Worm (Caenorhabditis elegans): ENCODE measurements around the gene C31E10.5.

C31E10.5 gene

DNA sequence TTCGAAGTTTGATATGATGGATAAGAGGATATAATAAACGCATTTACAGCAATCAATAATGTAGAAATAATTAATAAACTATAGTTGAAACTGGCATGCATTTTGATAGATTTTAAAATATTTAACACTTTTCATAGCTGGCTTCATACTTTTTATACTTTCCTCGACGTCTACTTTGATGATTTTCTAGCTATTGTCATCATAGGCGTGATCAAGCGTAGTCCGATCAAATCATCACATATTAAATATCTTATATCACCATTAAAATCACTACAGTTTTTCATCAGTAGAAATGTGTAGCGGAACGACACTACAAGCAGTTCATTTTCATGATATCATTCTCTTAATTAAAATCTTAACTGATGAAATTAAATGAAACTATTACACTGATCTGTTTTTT is 19.7 kb upstream of the C31E10.5 start, which contains the start of gene C04C11.25:
Gene C04C11.25 (minus strand): TSS at position 101 of the 400 bp plus-strand sequence.
- TF ChIP-seq unc-39 (tag; optimal IDR thresholded peaks at IDR 0.05) (no peak), unc-62 (GFP tag; optimal IDR thresholded peaks at IDR 0.05) (no peak), mep-1 (tag; optimal IDR thresholded peaks at IDR 0.05) (no peak), nhr-2 (tag; optimal IDR thresholded peaks at IDR 0.05) (no peak), hlh-1 (tag; optimal IDR thresholded peaks at IDR 0.05) (no peak), bed-3 (GFP tag; optimal IDR thresholded peaks at IDR 0.05) (no peak), nhr-76 (tag; optimal IDR thresholded peaks at IDR 0.05) (no peak), sem-2 (GFP tag; optimal IDR thresholded peaks at IDR 0.05) (no peak), ztf-11 (tag; optimal IDR thresholded peaks at IDR 0.05) (no peak), elt-1 (tag; optimal IDR thresholded peaks at IDR 0.05; ENCODE audit: borderline replicate concordance, insufficient read depth) (no peak), nhr-12 (tag; optimal IDR thresholded peaks at IDR 0.05) (no peak), ham-2 (GFP tag; optimal IDR thresholded peaks at IDR 0.05) (no peak), snpc-4 (tag; optimal IDR thresholded peaks at IDR 0.05) (no peak), nhr-28 (tag; optimal IDR thresholded peaks at IDR 0.05) (no peak), ceh-43 (GFP tag; optimal IDR thresholded peaks at IDR 0.05) (no peak), tbx-8 (GFP tag; optimal IDR thresholded peaks at IDR 0.05) (no peak), mab-5 (tag; optimal IDR thresholded peaks at IDR 0.05) (no peak), drap-1 (GFP tag; optimal IDR thresholded peaks at IDR 0.05) (no peak), lsy-2 (tag; optimal IDR thresholded peaks at IDR 0.05) (no peak)

ce11 chrX:14012417-14012816 is 16.8 kb upstream of the C31E10.5 start, which contains the start of gene tbc-19:
tbc-19 (minus strand) TSS chrX:14012517.
- TF ChIP-seq nhr-237 (tag; optimal IDR thresholded peaks at IDR 0.05), result no peak
- no peak for TF ChIP-seq unc-120 (tag; optimal IDR thresholded peaks at IDR 0.05; ENCODE audit: poor library complexity, severe bottlenecking)
- no peak for TF ChIP-seq nhr-2 (tag; optimal IDR thresholded peaks at IDR 0.05)
- no peak for TF ChIP-seq elt-3 (tag; optimal IDR thresholded peaks at IDR 0.05)
- no peak for TF ChIP-seq ceh-83 (GFP tag; optimal IDR thresholded peaks at IDR 0.05)

DNA sequence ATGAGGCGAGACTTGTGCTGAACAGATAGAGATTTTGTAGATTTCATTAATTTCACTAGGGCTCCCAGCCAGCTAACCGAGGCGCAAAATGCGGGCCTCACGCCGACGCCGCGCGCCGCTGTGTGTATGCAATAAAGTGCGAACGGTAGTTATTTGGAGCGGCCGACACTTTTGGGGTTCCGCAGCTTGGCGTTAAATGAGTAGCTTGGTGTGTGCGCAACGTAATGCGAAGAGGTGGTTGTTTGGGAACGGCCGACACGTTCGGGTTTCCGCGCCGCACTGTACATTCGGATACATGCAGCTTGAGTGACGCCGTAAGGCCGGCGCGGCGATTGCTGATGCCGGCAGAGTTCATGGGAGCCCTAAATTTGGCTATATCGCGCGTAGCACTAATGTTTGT is 12.5 kb upstream of the C31E10.5 start:
- no peak for TF ChIP-seq mls-2 (tag; optimal IDR thresholded peaks at IDR 0.05)
- no peak for TF ChIP-seq bed-3 (GFP tag; optimal IDR thresholded peaks at IDR 0.05)
- no peak for TF ChIP-seq pha-4 (tag; optimal IDR thresholded peaks at IDR 0.05)
- TF ChIP-seq lsy-2 (tag; optimal IDR thresholded peaks at IDR 0.05), result no peak
- TF ChIP-seq zip-8 (tag; optimal IDR thresholded peaks at IDR 0.05), result no peak
- no peak for TF ChIP-seq M03D4.4 (tag; optimal IDR thresholded peaks at IDR 0.05)
- TF ChIP-seq elt-3 (tag; optimal IDR thresholded peaks at IDR 0.05), result no peak
- TF ChIP-seq lin-32 (GFP tag; optimal IDR thresholded peaks at IDR 0.05), result no peak
- TF ChIP-seq ceh-39 (tag; optimal IDR thresholded peaks at IDR 0.05), result no peak
- TF ChIP-seq ztf-11 (tag; optimal IDR thresholded peaks at IDR 0.05), result no peak
- no peak for TF ChIP-seq hlh-1 (tag; optimal IDR thresholded peaks at IDR 0.05)
- no peak for TF ChIP-seq nhr-2 (tag; optimal IDR thresholded peaks at IDR 0.05)
- TF ChIP-seq nhr-76 (tag; optimal IDR thresholded peaks at IDR 0.05), result no peak
- no peak for TF ChIP-seq lin-13 (tag; optimal IDR thresholded peaks at IDR 0.05)
- TF ChIP-seq unc-39 (tag; optimal IDR thresholded peaks at IDR 0.05), result no peak
- TF ChIP-seq mab-5 (tag; optimal IDR thresholded peaks at IDR 0.05), result no peak
- no peak for TF ChIP-seq ceh-43 (GFP tag; optimal IDR thresholded peaks at IDR 0.05)
- no peak for TF ChIP-seq ham-2 (GFP tag; optimal IDR thresholded peaks at IDR 0.05)
- no peak for TF ChIP-seq drap-1 (GFP tag; optimal IDR thresholded peaks at IDR 0.05)
- TF ChIP-seq elt-1 (tag; optimal IDR thresholded peaks at IDR 0.05; ENCODE audit: borderline replicate concordance, insufficient read depth), result no peak

DNA sequence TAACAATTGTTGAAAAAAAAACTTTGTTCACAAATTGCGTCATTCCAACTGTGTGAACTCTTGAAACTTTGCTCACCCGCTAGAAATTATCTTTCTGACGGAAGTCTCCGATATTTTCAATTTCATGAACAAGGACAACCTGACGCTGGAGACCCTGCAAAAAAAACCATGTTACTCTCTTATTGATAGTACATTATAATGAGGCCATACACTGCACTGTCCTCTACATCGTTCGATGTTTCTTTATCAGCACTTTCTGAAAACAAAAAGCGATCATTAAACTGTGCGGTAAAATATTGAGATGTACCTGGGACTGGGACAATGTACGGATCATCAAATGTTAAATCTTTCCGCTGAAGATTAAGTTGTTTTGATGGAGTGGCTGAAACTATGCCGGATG is 7.9 kb upstream of the C31E10.5 start:
- TF ChIP-seq ztf-11 (tag; optimal IDR thresholded peaks at IDR 0.05) (no peak), mab-5 (tag; optimal IDR thresholded peaks at IDR 0.05) (no peak), nhr-237 (tag; optimal IDR thresholded peaks at IDR 0.05) (no peak), pha-4 (tag; optimal IDR thresholded peaks at IDR 0.05) (no peak), flh-1 (GFP tag; optimal IDR thresholded peaks at IDR 0.05) (no peak), lsy-2 (tag; optimal IDR thresholded peaks at IDR 0.05) (no peak), zip-8 (tag; optimal IDR thresholded peaks at IDR 0.05) (no peak)

- TF ChIP-seq hlh-1 (tag; optimal IDR thresholded peaks at IDR 0.05), result no peak
Observed at ce11 chrX:14002739-14003138, 7.1 kb upstream of the C31E10.5 start.

Data from whole organism, mixed stage, embryonic.